Fruit fly (Drosophila melanogaster): ENCODE data around the gene Pgant5.

The Pgant5 gene

dm6 chr2L:5111261-5111922 is 18.0 kb upstream of the Pgant5 start:
- TF ChIP-seq abd-A (tag; optimal IDR thresholded peaks at IDR 0.05) (peak; percentile 77), ssp (GFP tag; IDR thresholded peaks at IDR 0.05) (no peak), CG1832 (GFP tag; optimal IDR thresholded peaks at IDR 0.05) (no peak), CG4820 (GFP tag; optimal IDR thresholded peaks at IDR 0.05) (no peak), Med (GFP tag) (peak; percentile 68), CG13894 (tag; optimal IDR thresholded peaks at IDR 0.05) (peak; percentile 93), lab (GFP tag; optimal IDR thresholded peaks at IDR 0.05) (peak; percentile 8), CG17361 (GFP tag; IDR thresholded peaks at IDR 0.05) (0 out of 3 replicates have a peak, but pooled peaks have one; percentile 18), sd (tag; optimal IDR thresholded peaks at IDR 0.05) (peak; percentile 86), sens (GFP tag) (peak; percentile 23), stc (GFP tag; IDR thresholded peaks at IDR 0.05) (no peak), onecut (GFP tag; IDR thresholded peaks at IDR 0.05) (peak; percentile 53; the same call in 1 of the 2 replicates), gcm (GFP tag; optimal IDR thresholded peaks at IDR 0.05) (no peak), chinmo (GFP tag; IDR thresholded peaks at IDR 0.05; ENCODE audit: partially characterized antibody) (peak; percentile 85; the same call in 2 of the 4 replicates), caup (GFP tag; optimal IDR thresholded peaks at IDR 0.05; ENCODE audit: severe bottlenecking) (peak; percentile 18), Rfx (GFP tag; IDR thresholded peaks at IDR 0.05) (0 out of 2 replicates have a peak, but pooled peaks have one; percentile 21), CG2199 (GFP tag; IDR thresholded peaks at IDR 0.05) (peak; percentile 28; the same call in 1 of the 3 replicates), CG2120 (GFP tag; optimal IDR thresholded peaks at IDR 0.05) (no peak), CG6765 (GFP tag; optimal IDR thresholded peaks at IDR 0.05) (no peak), CG8290 (GFP tag; optimal IDR thresholded peaks at IDR 0.05) (no peak), CG8290 (tag; optimal IDR thresholded peaks at IDR 0.05) (peak in 1 of 2 experiments; percentile 16), CG8388 (GFP tag; optimal IDR thresholded peaks at IDR 0.05) (peak; percentile 61), row (GFP tag; IDR thresholded peaks at IDR 0.05) (0 out of 3 replicates have a peak, but pooled peaks have one; percentile 9), bigmax (GFP tag; optimal IDR thresholded peaks at IDR 0.05) (no peak), CG32532 (GFP tag; IDR thresholded peaks at IDR 0.05) (peak; percentile 51)

DNA sequence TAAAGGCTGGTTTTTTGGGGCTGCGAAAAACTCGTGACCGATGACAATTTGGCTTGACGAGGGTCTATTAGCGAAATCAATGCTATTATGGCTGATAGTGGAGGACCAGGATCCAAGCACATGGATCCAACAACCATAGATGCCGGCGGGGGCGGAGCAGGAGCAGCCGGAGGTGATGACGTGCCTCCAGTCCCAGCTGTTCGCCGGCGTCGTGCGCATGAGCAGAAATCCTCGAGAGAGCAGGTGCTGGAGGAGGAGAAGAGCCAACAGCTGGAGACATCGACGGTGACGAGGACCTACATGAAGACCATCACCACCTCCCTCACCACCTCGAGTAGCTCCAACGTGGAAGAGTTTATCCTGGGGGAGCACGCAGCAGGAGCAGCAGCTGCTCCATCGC is 15.7 kb upstream of the Pgant5 start:
- TF ChIP-seq Aef1 (GFP tag; IDR thresholded peaks at IDR 0.05) (no peak), Dbx (GFP tag; IDR thresholded peaks at IDR 0.05) (no peak), Pdp1 (GFP tag; optimal IDR thresholded peaks at IDR 0.05) (no peak), CG18764 (GFP tag; optimal IDR thresholded peaks at IDR 0.05) (no peak), amos (GFP tag; IDR thresholded peaks at IDR 0.05; ENCODE audit: partially characterized antibody) (no peak), crp (GFP tag; optimal IDR thresholded peaks at IDR 0.05) (peak in 1 of 2 experiments; percentile 63), Poxn (GFP tag; IDR thresholded peaks at IDR 0.05) (no peak), E2f1 (GFP tag; IDR thresholded peaks at IDR 0.05) (no peak), fu2 (GFP tag; optimal IDR thresholded peaks at IDR 0.05) (no peak), crol (GFP tag; IDR thresholded peaks at IDR 0.05) (peak; percentile 49; the same call in 1 of the 2 replicates), CG4282 (GFP tag; optimal IDR thresholded peaks at IDR 0.05) (no peak), CG11093 (GFP tag; IDR thresholded peaks at IDR 0.05) (no peak), z (GFP tag; IDR thresholded peaks at IDR 0.05) (no peak), ewg (GFP tag; optimal IDR thresholded peaks at IDR 0.05) (peak; percentile 83), Asciz (GFP tag; optimal IDR thresholded peaks at IDR 0.05) (no peak), onecut (GFP tag; IDR thresholded peaks at IDR 0.05) (peak; percentile 39; the same call in 1 of the 2 replicates), grau (tag; optimal IDR thresholded peaks at IDR 0.05) (no peak), croc (GFP tag; conservative IDR thresholded peaks at IDR 0.05) (no peak), Fer3 (tag; optimal IDR thresholded peaks at IDR 0.05) (no peak), Meics (GFP tag; optimal IDR thresholded peaks at IDR 0.05) (no peak)
